Worm (Caenorhabditis elegans) whole organism, L2 larva: ENCODE data around the gene ztf-13.

Source experiments
- F13H6.1 ChIP-seq: sonication (generic microtip); optimal IDR thresholded peaks from 2 replicates; lab custom pipeline; 2016; ENCODE audit warnings: missing genetic modification characterization, missing compliant biosample characterization
- R02D3.7 ChIP-seq: fragments of 150-350 bp; optimal IDR thresholded peaks from 2 replicates; lab custom pipeline; 2014; ENCODE audit warnings: missing biosample characterization, missing genetic modification characterization
- ama-1 ChIP-seq: fragments of 150-350 bp; optimal IDR thresholded peaks from 2 replicates; lab custom pipeline; 2018; ENCODE audit warnings: inconsistent platforms
- blmp-1 ChIP-seq: sonication (generic microtip); optimal IDR thresholded peaks from 2 replicates; lab custom pipeline; 2017; ENCODE audit warnings: missing genetic modification characterization, mild to moderate bottlenecking, missing compliant biosample characterization, antibody characterized with exemption, moderate library complexity; ENCODE audit not compliant: insufficient read depth
- elt-1 ChIP-seq: fragments of 150-350 bp; optimal IDR thresholded peaks from 2 replicates; lab custom pipeline; 2014; ENCODE audit warnings: missing biosample characterization, missing genetic modification characterization
- fos-1 ChIP-seq: fragments of 150-350 bp; optimal IDR thresholded peaks from 2 replicates; lab custom pipeline; 2014; ENCODE audit warnings: missing biosample characterization, missing genetic modification characterization
- nhr-12 ChIP-seq: fragments of 150-350 bp; optimal IDR thresholded peaks from 2 replicates; lab custom pipeline; 2014; ENCODE audit warnings: missing biosample characterization, missing genetic modification characterization
- snpc-4 ChIP-seq: fragments of 150-350 bp; optimal IDR thresholded peaks from 2 replicates; lab custom pipeline; 2014; ENCODE audit warnings: missing biosample characterization, missing genetic modification characterization
- ztf-11 ChIP-seq: sonication (generic microtip); optimal IDR thresholded peaks from 2 replicates; lab custom pipeline; 2017; ENCODE audit warnings: missing biosample characterization, missing genetic modification characterization

DNA sequence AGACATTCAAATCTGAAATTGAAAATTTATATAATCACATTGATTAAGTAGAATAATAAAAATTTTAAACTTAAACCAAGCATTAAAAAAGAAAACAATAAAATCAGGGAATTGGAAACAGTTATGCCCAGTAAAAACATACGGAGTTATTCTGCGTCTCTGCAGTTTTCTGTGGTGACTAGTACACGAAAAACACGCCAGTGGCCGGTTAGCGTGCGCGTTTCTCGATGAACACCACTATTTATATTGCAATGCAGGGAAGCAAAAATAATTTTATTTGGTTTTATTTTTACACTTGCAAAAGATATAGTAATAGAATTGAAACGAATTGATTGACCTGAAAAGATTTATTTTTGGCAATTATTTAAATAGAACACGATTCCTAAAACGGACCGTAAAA is 2.1 kb downstream of the ztf-13 start, which contains the start of gene sec-3:
- peak; percentile 56 for TF ChIP-seq nhr-12 (tag; lab: Kevin White, UChicago)
- peak; percentile 43 for TF ChIP-seq ama-1 (lab: Kevin White, UChicago)
- peak; percentile 90 for TF ChIP-seq F13H6.1 (tag; lab: Kevin White, UChicago)
- peak; percentile 88 for TF ChIP-seq fos-1 (tag; lab: Kevin White, UChicago)
- TF ChIP-seq blmp-1 = peak; percentile 37
- TF ChIP-seq elt-1 = no peak
- peak; percentile 59 for TF ChIP-seq snpc-4 (tag; lab: Kevin White, UChicago)
- peak; percentile 39 for TF ChIP-seq R02D3.7
- no peak for TF ChIP-seq ztf-11 (tag; lab: Kevin White, UChicago)
